Worm (Caenorhabditis elegans): Measurements from ENCODE around the gene F59A6.13.

F59A6.13 gene

ce11 chrII:5032669-5033068, 10.1 kb downstream of the F59A6.13 start (continued):
- peak; percentile 80 for TF ChIP-seq snu-23 (GFP tag; optimal IDR thresholded peaks at IDR 0.05)
- TF ChIP-seq Y116A8C.19 (tag; optimal IDR thresholded peaks at IDR 0.05; ENCODE audit: borderline replicate concordance) = no peak
- peak; percentile 69 for TF ChIP-seq nhr-20 (tag; optimal IDR thresholded peaks at IDR 0.05)
- no peak for TF ChIP-seq sptf-1 (tag; optimal IDR thresholded peaks at IDR 0.05)
- peak; percentile 26; the same call in 1 of the 2 replicates for TF ChIP-seq isw-1 (GFP tag; IDR thresholded peaks at IDR 0.05)
- TF ChIP-seq lin-13 (GFP tag; optimal IDR thresholded peaks at IDR 0.05) = peak; percentile 23
- no peak for TF ChIP-seq ceh-88 (GFP tag; IDR thresholded peaks at IDR 0.05)
- no peak for TF ChIP-seq unc-130 (tag; optimal IDR thresholded peaks at IDR 0.05)
- TF ChIP-seq swsn-7 (tag; optimal IDR thresholded peaks at IDR 0.05) = peak; percentile 60
- TF ChIP-seq nhr-47 (tag; optimal IDR thresholded peaks at IDR 0.05) = peak; percentile 74
- no peak for TF ChIP-seq mep-1 (tag; optimal IDR thresholded peaks at IDR 0.05)
- TF ChIP-seq xbp-1 (tag; optimal IDR thresholded peaks at IDR 0.05) = peak; percentile 55
- TF ChIP-seq fkh-4 (tag; optimal IDR thresholded peaks at IDR 0.05; ENCODE audit: borderline replicate concordance) = no peak
- TF ChIP-seq lin-15B (tag; optimal IDR thresholded peaks at IDR 0.05) = no peak
- TF ChIP-seq nhr-71 (tag; optimal IDR thresholded peaks at IDR 0.05) = peak; percentile 71

- no peak for TF ChIP-seq nhr-28 (tag; optimal IDR thresholded peaks at IDR 0.05)
- TF ChIP-seq skn-1 (tag; optimal IDR thresholded peaks at IDR 0.05) = no peak
- no peak for TF ChIP-seq lin-15B (tag; optimal IDR thresholded peaks at IDR 0.05)
- no peak for TF ChIP-seq lin-14 (GFP tag; optimal IDR thresholded peaks at IDR 0.05)
- TF ChIP-seq snu-23 (GFP tag; optimal IDR thresholded peaks at IDR 0.05) = no peak
- no peak for TF ChIP-seq sptf-1 (tag; optimal IDR thresholded peaks at IDR 0.05)
- TF ChIP-seq aly-2 (tag; optimal IDR thresholded peaks at IDR 0.05) = no peak
- no peak for TF ChIP-seq grh-1 (GFP tag; IDR thresholded peaks at IDR 0.05)
- no peak for TF ChIP-seq tbx-2 (tag; optimal IDR thresholded peaks at IDR 0.05)
- no peak for TF ChIP-seq hlh-17 (GFP tag; optimal IDR thresholded peaks at IDR 0.05; ENCODE audit: borderline replicate concordance)
- TF ChIP-seq ztf-11 (tag; optimal IDR thresholded peaks at IDR 0.05) = no peak
- TF ChIP-seq nhr-84 (tag; optimal IDR thresholded peaks at IDR 0.05) = no peak
- TF ChIP-seq unc-30 (tag; optimal IDR thresholded peaks at IDR 0.05) = no peak
- no peak for TF ChIP-seq nhr-47 (tag; optimal IDR thresholded peaks at IDR 0.05)
- TF ChIP-seq snpc-4 (tag; optimal IDR thresholded peaks at IDR 0.05) = no peak
- no peak for TF ChIP-seq ceh-82 (tag; optimal IDR thresholded peaks at IDR 0.05)
- TF ChIP-seq lin-35 (GFP tag; optimal IDR thresholded peaks at IDR 0.05) = no peak
- no peak for TF ChIP-seq nhr-76 (tag; optimal IDR thresholded peaks at IDR 0.05)
- TF ChIP-seq fkh-10 (GFP tag; optimal IDR thresholded peaks at IDR 0.05) = no peak
- TF ChIP-seq ztf-4 (tag; optimal IDR thresholded peaks at IDR 0.05) = no peak
Observed at ce11 chrII:5033935-5034334, 11.3 kb downstream of the F59A6.13 start, which contains the start of gene F33G12.3. Gene F33G12.3, minus strand, starts transcription at chrII:5034035.

- TF ChIP-seq blmp-1 (tag; optimal IDR thresholded peaks at IDR 0.05) (no peak), nhr-76 (tag; optimal IDR thresholded peaks at IDR 0.05) (no peak), efl-1 (optimal IDR thresholded peaks at IDR 0.05) (no peak), efl-1 (GFP tag; optimal IDR thresholded peaks at IDR 0.05 in 1 of 2) (peak in 1 of 2 experiments; percentile 53)
Observed at ce11 chrII:5036128-5036527, 13.5 kb downstream of the F59A6.13 start, which contains the start of gene lrr-1. Gene lrr-1, minus strand, starts transcription at chrII:5036439.

ce11 chrII:5039912-5040311, 17.3 kb downstream of the F59A6.13 start, which contains the start of gene golg-2:
Gene golg-2, minus strand, starts transcription at chrII:5040091.
- TF ChIP-seq lin-35 (GFP tag; optimal IDR thresholded peaks at IDR 0.05) (peak in 1 of 2 experiments; percentile 55), rnt-1 (tag; optimal IDR thresholded peaks at IDR 0.05) (no peak), fkh-4 (tag; optimal IDR thresholded peaks at IDR 0.05; ENCODE audit: borderline replicate concordance) (no peak), pqm-1 (tag; optimal IDR thresholded peaks at IDR 0.05) (no peak), efl-1 (optimal IDR thresholded peaks at IDR 0.05) (peak; percentile 10 to 33), efl-1 (GFP tag; optimal IDR thresholded peaks at IDR 0.05 in 1 of 2) (peak; percentile 38 to 84), lsy-2 (tag; optimal IDR thresholded peaks at IDR 0.05) (peak; percentile 6 to 31), nhr-77 (tag; optimal IDR thresholded peaks at IDR 0.05) (no peak), vab-15 (tag; optimal IDR thresholded peaks at IDR 0.05) (no peak), snu-23 (GFP tag; optimal IDR thresholded peaks at IDR 0.05) (no peak), blmp-1 (tag; optimal IDR thresholded peaks at IDR 0.05) (peak; percentile 20), xbp-1 (tag; optimal IDR thresholded peaks at IDR 0.05) (no peak), dpl-1 (GFP tag; optimal IDR thresholded peaks at IDR 0.05) (peak in 1 of 3 experiments; percentile 42), ceh-90 (tag; optimal IDR thresholded peaks at IDR 0.05) (no peak), mep-1 (tag; optimal IDR thresholded peaks at IDR 0.05) (peak; percentile 29), ceh-82 (tag; optimal IDR thresholded peaks at IDR 0.05) (no peak), zip-4 (GFP tag; optimal IDR thresholded peaks at IDR 0.05) (no peak), F16B12.6 (tag; optimal IDR thresholded peaks at IDR 0.05) (peak; percentile 79)
